Fruit fly (Drosophila melanogaster): ENCODE data around the gene CG3847.

The CG3847 gene

dm6 chrX:6330369-6330949, 16.4 kb upstream of the CG3847 start, which contains the start of gene CG42240 (continued):
- TF ChIP-seq CG7271 (tag; optimal IDR thresholded peaks at IDR 0.05) (no peak), fru (optimal IDR thresholded peaks at IDR 0.05) (no peak), abd-A (tag; optimal IDR thresholded peaks at IDR 0.05) (peak; percentile 57), h (optimal IDR thresholded peaks at IDR 0.05) (no peak), CG10654 (GFP tag; optimal IDR thresholded peaks at IDR 0.05) (peak; percentile 89), hb (GFP tag; IDR thresholded peaks at IDR 0.05; ENCODE audit: partially characterized antibody) (no peak), CG11247 (GFP tag; IDR thresholded peaks at IDR 0.05) (peak; percentile 45; the same call in 1 of the 2 replicates), Med (GFP tag) (peak; percentile 93), tup (GFP tag; optimal IDR thresholded peaks at IDR 0.05) (peak; percentile 58), CG17568 (GFP tag; optimal IDR thresholded peaks at IDR 0.05) (peak; percentile 76), CG1602 (GFP tag; optimal IDR thresholded peaks at IDR 0.05) (peak; percentile 89), MESR4 (GFP tag; optimal IDR thresholded peaks at IDR 0.05) (peak; percentile 21), Antp (GFP tag; optimal IDR thresholded peaks at IDR 0.05) (peak; percentile 54), YL-1 (GFP tag; optimal IDR thresholded peaks at IDR 0.05) (peak; percentile 82), CG3281 (GFP tag; optimal IDR thresholded peaks at IDR 0.05) (peak; percentile 93), Ssrp (tag; optimal IDR thresholded peaks at IDR 0.05) (peak; percentile 89), wek (GFP tag; optimal IDR thresholded peaks at IDR 0.05) (peak; percentile 68), B-H2 (GFP tag; optimal IDR thresholded peaks at IDR 0.05) (peak; percentile 57), CG30020 (tag; optimal IDR thresholded peaks at IDR 0.05) (peak; percentile 71), fu2 (GFP tag; optimal IDR thresholded peaks at IDR 0.05) (peak; percentile 66), sens (GFP tag) (peak; percentile 99), Aef1 (GFP tag; IDR thresholded peaks at IDR 0.05) (peak; percentile 72), eve (GFP tag; optimal IDR thresholded peaks at IDR 0.05) (peak in 1 of 2 experiments; percentile 99), Mad (GFP tag; optimal IDR thresholded peaks at IDR 0.05) (peak; percentile 61), cg (GFP tag; optimal IDR thresholded peaks at IDR 0.05) (peak; percentile 22), Hmx (GFP tag; optimal IDR thresholded peaks at IDR 0.05) (peak; percentile 62), CG8388 (GFP tag; optimal IDR thresholded peaks at IDR 0.05) (peak; percentile 91), CG6689 (GFP tag; IDR thresholded peaks at IDR 0.05) (peak; percentile 91), sd (tag; optimal IDR thresholded peaks at IDR 0.05) (no peak), CG9932 (GFP tag; IDR thresholded peaks at IDR 0.05) (peak; percentile 54; the same call in 1 of the 2 replicates), hkb (optimal IDR thresholded peaks at IDR 0.05) (no peak), hkb (GFP tag; IDR thresholded peaks at IDR 0.05) (peak; percentile 91), vvl (GFP tag; IDR thresholded peaks at IDR 0.05) (peak; percentile 78), CG8765 (GFP tag; IDR thresholded peaks at IDR 0.05) (no peak), CG4707 (GFP tag; optimal IDR thresholded peaks at IDR 0.05) (peak; percentile 57), mam (GFP tag; optimal IDR thresholded peaks at IDR 0.05) (peak; percentile 71), CG9797 (GFP tag; optimal IDR thresholded peaks at IDR 0.05) (peak; percentile 24), CG17328 (GFP tag; IDR thresholded peaks at IDR 0.05) (peak; percentile 51; the same call in 1 of the 2 replicates), Lpt (GFP tag; optimal IDR thresholded peaks at IDR 0.05) (no peak), dmrt11E (tag; optimal IDR thresholded peaks at IDR 0.05) (peak; percentile 72), CG10979 (tag; optimal IDR thresholded peaks at IDR 0.05) (peak; percentile 94), crol (GFP tag; IDR thresholded peaks at IDR 0.05) (no peak), oc (tag; optimal IDR thresholded peaks at IDR 0.05) (peak; percentile 79), kay (GFP tag; optimal IDR thresholded peaks at IDR 0.05) (peak; percentile 86), pita (GFP tag; optimal IDR thresholded peaks at IDR 0.05) (no peak), ci (GFP tag; IDR thresholded peaks at IDR 0.05) (peak; percentile 72; the same call in 2 of the 3 replicates), CG4424 (GFP tag; optimal IDR thresholded peaks at IDR 0.05) (peak; percentile 94), HLHmδ (GFP tag; optimal IDR thresholded peaks at IDR 0.05) (no peak), cad (GFP tag; optimal IDR thresholded peaks at IDR 0.05) (no peak), ro (GFP tag; IDR thresholded peaks at IDR 0.05) (no peak), Optix (GFP tag; IDR thresholded peaks at IDR 0.05) (no peak), CG30431 (GFP tag; optimal IDR thresholded peaks at IDR 0.05) (peak; percentile 82)
